Fruit fly (Drosophila melanogaster): Measurements from ENCODE around the gene CG32939.
"Not testable (repeated sequence)": the region's sequence is repeated elsewhere in the genome, so short reads cannot be mapped to it uniquely, and the experiment has no call there.

The CG32939 gene

dm6 chr3R:9692675-9693129 is at the start of gene CG32939, which contains the start of the genes Unc-115b and p24-2:
Gene CG32939 (plus strand): TSS chr3R:9693079.
Gene Unc-115b (minus strand): TSS chr3R:9692775.
Gene p24-2 (minus strand): TSS chr3R:9692794.
- TF ChIP-seq CG13204 (GFP tag; optimal IDR thresholded peaks at IDR 0.05); CG34367 (tag; optimal IDR thresholded peaks at IDR 0.05); CG32121 (GFP tag; IDR thresholded peaks at IDR 0.05): not testable (repeated sequence)

dm6 chr3R:9643977-9644376 is 48.9 kb upstream of the CG32939 start:
- TF ChIP-seq CG10348 (GFP tag; IDR thresholded peaks at IDR 0.05) (no peak), CG34367 (tag; optimal IDR thresholded peaks at IDR 0.05) (no peak), EcR (GFP tag; optimal IDR thresholded peaks at IDR 0.05) (no peak), CG32121 (GFP tag; IDR thresholded peaks at IDR 0.05) (no peak), Pif1B (GFP tag; optimal IDR thresholded peaks at IDR 0.05) (no peak)

- TF ChIP-seq fd96Ca (GFP tag; IDR thresholded peaks at IDR 0.05) (no peak), Snoo (tag; optimal IDR thresholded peaks at IDR 0.05) (no peak), gl (tag; optimal IDR thresholded peaks at IDR 0.05) (no peak), EcR (GFP tag; optimal IDR thresholded peaks at IDR 0.05) (no peak), Pif1A (GFP tag; optimal IDR thresholded peaks at IDR 0.05) (no peak), rn (GFP tag; IDR thresholded peaks at IDR 0.05) (no peak), CG8159 (tag; optimal IDR thresholded peaks at IDR 0.05) (no peak), Pif1B (GFP tag; optimal IDR thresholded peaks at IDR 0.05) (no peak), CG17806 (tag; optimal IDR thresholded peaks at IDR 0.05) (no peak), CG14655 (GFP tag; optimal IDR thresholded peaks at IDR 0.05) (no peak), CG12605 (GFP tag; IDR thresholded peaks at IDR 0.05) (no peak), CG9948 (tag; optimal IDR thresholded peaks at IDR 0.05) (no peak), Ets98B (GFP tag; IDR thresholded peaks at IDR 0.05) (no peak)
Observed at dm6 chr3R:9644620-9645019, 48.3 kb upstream of the CG32939 start.

- TF ChIP-seq CG34367 (tag; optimal IDR thresholded peaks at IDR 0.05) (no peak), CG8159 (tag; optimal IDR thresholded peaks at IDR 0.05) (no peak), CG10348 (GFP tag; IDR thresholded peaks at IDR 0.05) (no peak)
Observed at dm6 chr3R:9646104-9646707, 46.7 kb upstream of the CG32939 start, which contains the start of gene Fst. Gene Fst (minus strand): TSS chr3R:9646154.

dm6 chr3R:9665405-9665804 is 27.5 kb upstream of the CG32939 start:
- TF ChIP-seq CG15710 (tag; optimal IDR thresholded peaks at IDR 0.05) (no peak), CG17806 (tag; optimal IDR thresholded peaks at IDR 0.05) (no peak), Pif1A (GFP tag; optimal IDR thresholded peaks at IDR 0.05) (no peak), CG14655 (GFP tag; optimal IDR thresholded peaks at IDR 0.05) (no peak)

dm6 chr3R:9673207-9673606 is 19.7 kb upstream of the CG32939 start:
- no peak for TF ChIP-seq EcR (GFP tag; optimal IDR thresholded peaks at IDR 0.05)

dm6 chr3R:9674196-9674693 is 18.6 kb upstream of the CG32939 start, which contains the start of gene Dhc1:
Gene Dhc1 (minus strand): TSS chr3R:9674643.
- TF ChIP-seq Pif1B (GFP tag; optimal IDR thresholded peaks at IDR 0.05) (no peak), CG4496 (GFP tag; IDR thresholded peaks at IDR 0.05) (no peak), EcR (GFP tag; optimal IDR thresholded peaks at IDR 0.05) (no peak), CG32121 (GFP tag; IDR thresholded peaks at IDR 0.05) (no peak), CG8159 (tag; optimal IDR thresholded peaks at IDR 0.05) (no peak), fd96Ca (GFP tag; IDR thresholded peaks at IDR 0.05) (no peak), CG12605 (GFP tag; IDR thresholded peaks at IDR 0.05) (no peak), CG10348 (GFP tag; IDR thresholded peaks at IDR 0.05) (no peak), CG17806 (tag; optimal IDR thresholded peaks at IDR 0.05) (no peak), Snoo (tag; optimal IDR thresholded peaks at IDR 0.05) (no peak), D1 (tag; optimal IDR thresholded peaks at IDR 0.05) (no peak), CG8301 (tag; optimal IDR thresholded peaks at IDR 0.05) (no peak), CG15710 (tag; optimal IDR thresholded peaks at IDR 0.05) (no peak), CG13204 (GFP tag; optimal IDR thresholded peaks at IDR 0.05) (no peak), Ets98B (GFP tag; IDR thresholded peaks at IDR 0.05) (no peak), gl (tag; optimal IDR thresholded peaks at IDR 0.05) (no peak), Pif1A (GFP tag; optimal IDR thresholded peaks at IDR 0.05) (no peak)
